Worm (Caenorhabditis elegans): ENCODE measurements around the gene C02G6.3.

ce11 chrV:5888820-5889219 is 8.7 kb downstream of the C02G6.3 start:
- no peak for TF ChIP-seq W03F9.2 (tag; optimal IDR thresholded peaks at IDR 0.05)
- no peak for TF ChIP-seq him-1 (tag; optimal IDR thresholded peaks at IDR 0.05)
